Worm (Caenorhabditis elegans) whole organism, mixed stage, embryonic: ENCODE measurements around the gene nphp-2.

Source experiments
- ces-1 ChIP-seq: fragments of 150-350 bp; optimal IDR thresholded peaks from 2 replicates; lab custom pipeline; 2014; ENCODE audit warnings: missing biosample characterization, missing genetic modification reagents, missing genetic modification characterization
- elt-3 ChIP-seq: fragments of 150-350 bp; optimal IDR thresholded peaks from 2 replicates; lab custom pipeline; 2014; ENCODE audit warnings: missing biosample characterization, missing genetic modification characterization
- nhr-12 ChIP-seq: fragments of 150-350 bp; optimal IDR thresholded peaks from 2 replicates; lab custom pipeline; 2014; ENCODE audit warnings: missing biosample characterization, missing genetic modification characterization
- snpc-4 ChIP-seq: fragments of 150-350 bp; optimal IDR thresholded peaks from 2 replicates; lab custom pipeline; 2014; ENCODE audit warnings: missing biosample characterization, missing genetic modification characterization
- zip-8 ChIP-seq: fragments of 150-350 bp; optimal IDR thresholded peaks from 2 replicates; lab custom pipeline; 2014; ENCODE audit warnings: missing biosample characterization, missing genetic modification characterization

DNA sequence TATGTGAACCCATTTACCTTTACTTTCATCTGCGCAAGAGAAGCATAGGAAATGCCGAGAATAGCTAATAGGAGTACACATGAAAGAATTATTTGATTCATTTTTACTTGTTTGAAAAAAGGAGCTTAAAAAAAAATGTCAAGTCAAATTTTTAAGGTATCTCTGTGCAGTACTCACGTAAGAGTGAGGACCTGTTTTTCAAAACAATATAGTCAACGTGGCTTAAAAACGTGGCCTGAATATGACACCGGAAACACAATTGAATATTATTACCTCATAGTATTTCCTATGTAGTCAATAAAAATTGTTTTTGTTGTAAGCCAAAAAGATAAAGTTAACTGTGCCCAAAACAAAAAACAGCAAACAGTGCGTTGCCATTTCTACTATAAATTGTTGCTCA lies 24.5 kb downstream of the nphp-2 start, which contains the start of gene Y32G9A.12:
- TF ChIP-seq ces-1 (GFP tag; lab: Kevin White, UChicago) (no peak), nhr-12 (tag; lab: Kevin White, UChicago) (no peak), elt-3 (tag; lab: Kevin White, UChicago) (no peak), snpc-4 (no peak), zip-8 (tag; lab: Kevin White, UChicago) (no peak)
